Fruit fly (Drosophila melanogaster): Measurements from ENCODE around the gene CG13392.

Gene CG13392

DNA sequence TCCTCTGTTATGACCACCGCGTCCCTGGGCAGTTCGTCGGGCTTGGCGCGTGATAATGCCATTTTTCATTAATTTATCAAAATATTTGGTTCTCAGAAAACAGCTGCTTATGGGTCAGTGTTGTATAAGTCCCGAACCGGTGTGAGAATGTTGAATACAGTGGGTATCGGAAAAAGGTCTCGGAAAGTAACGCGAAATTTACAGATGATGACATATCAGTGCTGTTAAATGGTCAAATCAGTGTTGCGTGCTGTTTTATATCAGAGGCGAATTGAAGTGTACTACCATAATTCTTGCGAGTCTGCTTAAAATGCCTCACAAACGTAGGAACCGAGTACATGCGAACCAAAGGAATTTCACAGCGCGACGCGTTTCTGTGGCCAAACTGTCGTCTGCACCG lies at the start of gene CG13392, which contains the start of gene Rcd4:
CG13392 (minus strand) TSS at position 162 of the 400 bp plus-strand sequence.
Rcd4 (plus strand) TSS at position 216 of the 400 bp plus-strand sequence.
- TF ChIP-seq CG17801 (GFP tag; optimal IDR thresholded peaks at IDR 0.05; ENCODE audit: partially characterized antibody) = peak; percentile 63

dm6 chr2L:8432130-8432529 lies 49.5 kb upstream of the CG13392 start:
- TF ChIP-seq CG17801 (GFP tag; optimal IDR thresholded peaks at IDR 0.05; ENCODE audit: partially characterized antibody) = no peak

DNA sequence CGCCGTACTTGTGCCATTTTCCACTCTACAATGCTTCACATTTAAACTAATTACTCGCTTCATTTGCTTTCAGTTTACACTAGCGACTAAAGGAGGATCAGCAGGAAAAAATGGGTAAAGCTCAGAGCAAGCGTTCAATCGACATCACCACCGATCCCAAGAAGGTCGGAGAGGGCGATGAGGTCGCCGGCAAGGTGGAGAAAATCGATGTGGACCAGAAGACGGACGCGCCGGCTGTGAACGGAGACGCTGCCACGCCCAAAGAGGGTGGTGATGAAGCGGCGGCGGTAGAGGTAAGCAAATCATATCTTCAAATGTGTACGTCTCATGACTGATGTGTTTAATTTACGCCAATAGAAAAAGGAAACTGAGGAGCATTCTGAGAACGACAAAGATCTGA lies 44.2 kb upstream of the CG13392 start:
- TF ChIP-seq CG17801 (GFP tag; optimal IDR thresholded peaks at IDR 0.05; ENCODE audit: partially characterized antibody) = no peak

- no peak for TF ChIP-seq CG17801 (GFP tag; optimal IDR thresholded peaks at IDR 0.05; ENCODE audit: partially characterized antibody)
These were observed 43.6 kb upstream of the CG13392 start for dm6 chr2L:8425962-8426759.

dm6 chr2L:8425212-8425611 lies 42.6 kb upstream of the CG13392 start:
- TF ChIP-seq CG17801 (GFP tag; optimal IDR thresholded peaks at IDR 0.05; ENCODE audit: partially characterized antibody) = no peak

DNA sequence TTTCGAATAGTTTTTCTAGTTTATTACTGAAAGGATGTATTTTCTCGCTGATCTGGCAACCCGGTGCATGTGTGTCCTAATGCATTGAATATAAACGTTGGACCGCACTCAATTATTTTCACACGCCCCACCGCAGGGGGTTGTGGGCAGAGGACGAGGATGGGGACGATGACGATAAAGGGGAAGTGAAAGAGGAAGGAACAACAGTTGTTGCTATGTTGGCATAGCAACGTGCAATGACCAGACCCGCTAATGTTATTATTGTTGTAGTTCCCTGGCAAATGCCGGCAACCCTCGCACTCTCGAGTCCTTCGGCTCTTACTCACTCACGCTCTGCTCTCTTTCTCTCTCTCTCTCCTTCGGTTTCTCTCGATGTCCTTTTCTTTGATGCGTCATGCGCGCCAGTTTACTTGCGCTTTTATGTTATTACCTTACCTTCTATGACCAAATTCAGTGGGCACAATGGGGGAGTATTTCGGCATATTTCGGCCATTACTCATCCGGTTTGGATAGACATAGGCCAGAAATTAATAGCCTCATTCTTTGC lies 42.1 kb upstream of the CG13392 start:
- no peak for TF ChIP-seq CG17801 (GFP tag; optimal IDR thresholded peaks at IDR 0.05; ENCODE audit: partially characterized antibody)

DNA sequence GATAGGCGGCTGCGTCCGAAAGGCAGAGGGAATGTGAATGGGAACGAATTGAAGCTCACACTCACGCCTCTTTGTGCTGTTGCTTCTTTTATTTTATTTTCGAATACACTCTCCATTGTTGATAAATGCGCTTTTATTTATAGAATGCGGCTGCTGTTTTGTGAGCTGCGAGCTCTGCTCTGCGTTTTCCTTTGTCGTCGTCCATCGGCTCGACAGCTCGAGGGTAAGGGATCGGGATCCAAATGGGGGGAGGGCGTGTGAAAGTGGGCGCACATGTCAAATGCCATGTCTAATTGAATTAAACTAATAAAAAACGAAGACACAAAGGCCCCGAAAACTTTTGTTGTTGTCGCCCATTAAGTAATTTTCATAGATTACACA lies 41.5 kb upstream of the CG13392 start:
- no peak for TF ChIP-seq CG17801 (GFP tag; optimal IDR thresholded peaks at IDR 0.05; ENCODE audit: partially characterized antibody)

DNA sequence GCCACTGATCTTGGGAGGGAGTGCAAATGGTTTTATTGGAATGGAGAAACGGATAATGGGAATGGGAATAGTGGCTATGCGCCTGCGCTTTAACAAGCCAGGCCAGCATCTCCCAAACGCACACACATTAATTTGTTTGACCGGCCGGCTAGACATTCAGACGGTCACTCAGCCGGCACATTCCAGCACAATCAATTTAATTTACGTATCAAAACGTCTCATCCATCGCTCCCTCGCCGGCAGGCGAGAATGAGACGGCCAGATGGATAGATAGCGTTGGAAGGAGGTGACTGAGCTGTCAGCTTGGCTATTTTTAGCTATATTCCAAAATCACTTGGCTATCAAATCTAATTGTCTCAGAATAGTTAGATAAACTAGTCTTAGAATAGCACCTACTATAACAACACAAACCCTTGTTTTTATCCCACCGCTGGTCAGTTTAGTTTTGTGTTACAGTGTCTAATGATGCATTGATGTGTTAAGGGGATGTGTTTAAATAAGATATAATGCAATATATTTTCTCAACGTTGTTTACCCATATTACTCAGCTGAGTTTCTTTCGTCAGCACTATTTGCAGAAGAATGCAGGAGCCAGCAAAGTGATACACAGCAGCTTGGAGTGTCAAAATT lies 41.0 kb upstream of the CG13392 start:
- no peak for TF ChIP-seq CG17801 (GFP tag; optimal IDR thresholded peaks at IDR 0.05; ENCODE audit: partially characterized antibody)

- no peak for TF ChIP-seq CG17801 (GFP tag; optimal IDR thresholded peaks at IDR 0.05; ENCODE audit: partially characterized antibody)
These were observed 40.4 kb upstream of the CG13392 start for dm6 chr2L:8423047-8423446.

- no peak for TF ChIP-seq CG17801 (GFP tag; optimal IDR thresholded peaks at IDR 0.05; ENCODE audit: partially characterized antibody)
These were observed 39.1 kb upstream of the CG13392 start for dm6 chr2L:8421717-8422116.

- no peak for TF ChIP-seq CG17801 (GFP tag; optimal IDR thresholded peaks at IDR 0.05; ENCODE audit: partially characterized antibody)
These were observed 37.8 kb upstream of the CG13392 start for dm6 chr2L:8420259-8420930.

dm6 chr2L:8419382-8419940 lies 36.9 kb upstream of the CG13392 start:
- no peak for TF ChIP-seq CG17801 (GFP tag; optimal IDR thresholded peaks at IDR 0.05; ENCODE audit: partially characterized antibody)

DNA sequence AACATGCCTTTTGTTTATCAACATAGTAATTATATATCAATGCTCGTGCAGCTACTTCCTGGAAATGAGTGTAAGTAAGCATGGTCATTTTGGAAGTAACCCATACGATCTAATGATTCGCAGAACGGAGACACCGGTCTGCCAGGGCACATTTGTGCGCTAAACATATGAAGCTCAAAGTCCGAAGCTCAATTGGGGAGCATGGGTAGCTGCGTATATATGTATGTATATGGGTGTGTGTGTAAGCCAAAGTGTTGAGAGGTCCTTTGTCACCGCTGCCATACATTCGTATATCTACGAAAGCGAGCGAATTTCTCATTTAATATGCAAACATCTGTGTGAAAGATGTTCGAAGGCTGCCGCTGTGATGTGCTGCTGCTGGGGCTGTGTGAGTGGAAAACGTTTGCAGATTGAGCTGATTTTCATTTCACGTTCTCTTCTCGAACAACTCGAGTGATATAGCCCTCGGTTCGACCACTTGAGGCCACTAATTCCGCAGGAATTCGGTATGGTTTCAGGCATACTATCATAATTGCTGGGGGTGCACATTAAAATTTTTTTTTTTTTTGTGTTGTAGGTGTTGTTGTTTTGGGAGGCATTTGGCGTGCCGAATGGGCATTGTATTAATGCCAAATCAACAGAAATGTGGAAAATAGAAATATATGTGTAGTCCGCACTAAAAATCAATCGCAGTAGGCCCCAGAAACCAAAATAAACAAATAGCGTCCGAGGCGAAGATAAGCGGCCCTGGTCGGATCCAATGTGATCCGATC lies 35.7 kb upstream of the CG13392 start:
- TF ChIP-seq CG17801 (GFP tag; optimal IDR thresholded peaks at IDR 0.05; ENCODE audit: partially characterized antibody) = no peak

- TF ChIP-seq CG17801 (GFP tag; optimal IDR thresholded peaks at IDR 0.05; ENCODE audit: partially characterized antibody) = no peak
These were observed 35.0 kb upstream of the CG13392 start for dm6 chr2L:8417562-8417961.
